Worm (Caenorhabditis elegans) whole organism, midembryonic: Measurements from ENCODE around the gene srh-19.

ENCODE experiments used
- T22C8.4 ChIP-seq: fragments of 200-800 bp; sonication (Bioruptor generic); IDR thresholded peaks from 2 replicates; pipeline ENCODE4 v1.3.6; 2022; ENCODE audit warnings: missing genetic modification characterization, missing compliant biosample characterization
- cog-1 ChIP-seq: sonication (generic microtip); optimal IDR thresholded peaks from 2 replicates; lab custom pipeline; 2016; ENCODE audit warnings: missing genetic modification characterization, missing compliant biosample characterization
- flt-1 ChIP-seq: fragments of 200-800 bp; sonication (Bioruptor generic); IDR thresholded peaks from 2 replicates; pipeline ENCODE4 v1.3.6; 2022; ENCODE audit warnings: missing genetic modification characterization, missing compliant biosample characterization
- klf-2 ChIP-seq: fragments of 200-800 bp; sonication (Bioruptor generic); conservative IDR thresholded peaks from 2 replicates; pipeline ENCODE4 v1.3.6; 2022; ENCODE audit warnings: missing genetic modification reagents, missing genetic modification characterization, missing compliant biosample characterization
- med-1 ChIP-seq: sonication (generic microtip); optimal IDR thresholded peaks from 2 replicates; lab custom pipeline; 2017; ENCODE audit warnings: missing genetic modification characterization, mild to moderate bottlenecking, missing compliant biosample characterization, antibody characterized with exemption, missing genetic modification reagents; ENCODE audit not compliant: insufficient read depth
- ref-1 ChIP-seq: fragments of 200-800 bp; sonication (Bioruptor generic); conservative IDR thresholded peaks from 2 replicates; pipeline ENCODE4 v1.3.6; 2022; ENCODE audit warnings: missing genetic modification reagents, missing genetic modification characterization, missing compliant biosample characterization
- tab-1 ChIP-seq: fragments of 200-800 bp; sonication (Bioruptor generic); IDR thresholded peaks from 2 replicates; pipeline ENCODE4 v1.3.6; 2022; ENCODE audit warnings: missing genetic modification characterization, missing compliant biosample characterization
- ztf-23 ChIP-seq: fragments of 200-800 bp; sonication (Bioruptor generic); IDR thresholded peaks from 2 replicates; pipeline ENCODE4 v1.3.6; 2022; ENCODE audit warnings: missing genetic modification reagents, missing genetic modification characterization, missing compliant biosample characterization
- ztf-29 ChIP-seq: fragments of 200-800 bp; sonication (Bioruptor generic); IDR thresholded peaks from 2 replicates; pipeline ENCODE4 v1.3.6; 2022; ENCODE audit warnings: missing genetic modification reagents, missing genetic modification characterization, missing compliant biosample characterization

Gene srh-19

DNA sequence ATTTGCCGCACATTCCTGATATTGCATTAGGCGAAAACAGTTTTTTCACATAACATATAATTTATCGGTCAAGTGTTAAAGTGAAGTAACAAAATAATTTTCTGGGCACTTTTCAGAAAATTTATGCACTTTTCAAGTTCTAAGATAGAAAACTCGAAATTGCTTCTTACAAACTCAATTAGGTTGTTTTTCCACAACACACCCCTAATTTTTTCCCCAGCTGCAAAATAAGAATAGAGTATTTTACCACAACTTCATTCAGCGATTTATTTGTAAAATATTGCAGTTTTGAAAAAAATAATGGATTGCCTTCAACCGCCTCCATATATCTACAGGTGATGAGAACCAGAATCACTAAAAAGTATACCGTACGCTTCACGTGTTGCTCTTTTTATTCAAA is at the start of gene srh-19:
Gene srh-19 (plus strand): TSS at position 301 of the 400 bp plus-strand sequence.
- TF ChIP-seq ref-1 (GFP tag; lab: Robert Waterston, UW): no peak
- TF ChIP-seq flt-1 (GFP tag; lab: Robert Waterston, UW): no peak
- no peak for TF ChIP-seq tab-1 (GFP tag; lab: Robert Waterston, UW)
- no peak for TF ChIP-seq ztf-23 (GFP tag; lab: Robert Waterston, UW)

DNA sequence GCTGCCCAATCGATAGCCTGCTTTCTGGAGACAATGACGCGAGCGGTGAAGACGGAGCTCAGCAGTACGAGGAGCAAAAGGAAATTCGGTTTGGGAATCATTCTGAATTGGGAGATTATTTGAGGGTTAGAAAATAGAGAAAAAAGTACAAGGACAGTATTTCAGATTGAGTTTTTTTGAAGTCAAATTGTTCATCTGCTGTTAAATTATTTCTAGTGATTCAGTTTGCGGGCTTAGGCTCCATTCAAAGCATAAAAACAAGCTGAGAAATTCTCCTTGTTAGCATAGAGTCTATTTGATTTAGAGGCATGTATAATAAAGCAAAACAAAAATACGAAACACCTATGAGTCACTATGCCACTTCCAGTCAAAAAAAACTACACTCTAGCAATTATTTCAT is 45.5 kb upstream of the srh-19 start, which contains the start of gene dgn-2:
Gene dgn-2 (minus strand): TSS at position 101 of the 400 bp plus-strand sequence.
- TF ChIP-seq klf-2 (GFP tag; lab: Robert Waterston, UW): no peak
- no peak for TF ChIP-seq flt-1 (GFP tag; lab: Robert Waterston, UW)
- TF ChIP-seq tab-1 (GFP tag; lab: Robert Waterston, UW): no peak
- no peak for TF ChIP-seq ref-1 (GFP tag; lab: Robert Waterston, UW)
- no peak for TF ChIP-seq cog-1 (tag; lab: Kevin White, UChicago)
- TF ChIP-seq T22C8.4: no peak
- no peak for TF ChIP-seq ztf-29 (GFP tag; lab: Robert Waterston, UW)
- no peak for TF ChIP-seq ztf-23 (GFP tag; lab: Robert Waterston, UW)
- TF ChIP-seq med-1 (GFP tag; lab: Kevin White, UChicago): no peak

DNA sequence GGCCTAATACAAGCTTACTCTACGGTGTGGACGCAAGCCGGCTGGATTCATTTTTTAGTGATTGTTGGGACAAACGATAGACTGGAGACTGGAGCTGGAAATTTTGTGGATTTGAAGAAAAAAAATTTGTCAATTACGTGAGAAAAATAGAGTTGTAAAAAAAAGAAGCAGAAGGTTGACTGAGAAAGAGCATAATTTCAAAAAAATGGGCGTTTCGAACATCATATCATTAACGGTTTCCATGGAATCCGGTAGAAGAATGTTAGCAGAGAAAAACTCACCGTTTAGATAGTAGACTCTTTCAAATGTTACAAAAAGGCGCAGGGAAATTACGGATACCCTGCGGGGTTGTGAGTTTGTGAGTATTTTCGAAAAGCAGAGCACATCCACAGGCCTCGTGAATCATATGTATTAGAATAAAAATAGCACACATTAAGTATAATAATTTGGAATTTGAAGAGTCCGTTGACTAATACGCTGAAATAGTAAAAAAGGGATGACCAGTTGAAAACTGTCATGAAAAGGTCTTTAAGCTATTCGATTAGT is 42.1 kb upstream of the srh-19 start, which contains the start of gene F56C3.7:
Gene F56C3.7 (minus strand): TSS at position 51 of the 546 bp plus-strand sequence.
- TF ChIP-seq med-1 (GFP tag; lab: Kevin White, UChicago): no peak
- no peak for TF ChIP-seq cog-1 (tag; lab: Kevin White, UChicago)
- no peak for TF ChIP-seq ztf-29 (GFP tag; lab: Robert Waterston, UW)
- no peak for TF ChIP-seq klf-2 (GFP tag; lab: Robert Waterston, UW)
- TF ChIP-seq T22C8.4: no peak
- no peak for TF ChIP-seq tab-1 (GFP tag; lab: Robert Waterston, UW)
- no peak for TF ChIP-seq ref-1 (GFP tag; lab: Robert Waterston, UW)
- TF ChIP-seq flt-1 (GFP tag; lab: Robert Waterston, UW): no peak
- no peak for TF ChIP-seq ztf-23 (GFP tag; lab: Robert Waterston, UW)

DNA sequence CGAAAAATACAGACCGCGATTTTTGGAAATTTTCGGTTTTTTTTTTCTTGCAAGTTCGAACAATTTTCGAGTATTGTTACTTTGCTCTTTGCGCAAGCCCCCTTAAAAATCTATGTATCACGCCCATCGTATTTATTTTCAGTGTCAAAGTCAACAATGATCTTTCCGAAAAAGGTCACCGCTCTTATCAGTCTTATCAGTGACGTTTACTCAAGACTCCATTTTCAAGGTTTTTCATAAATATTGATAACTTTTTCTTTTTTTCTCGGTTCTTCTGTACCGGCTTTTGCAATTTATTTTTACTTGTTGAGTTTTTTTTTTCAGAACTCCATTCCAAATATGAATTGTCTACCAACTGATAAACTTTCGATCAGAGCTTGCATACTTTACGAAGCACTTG is 41.3 kb upstream of the srh-19 start, which contains the start of gene fbxa-190:
Gene fbxa-190 (plus strand): TSS at position 325 of the 400 bp plus-strand sequence.
- TF ChIP-seq flt-1 (GFP tag; lab: Robert Waterston, UW) (no peak), cog-1 (tag; lab: Kevin White, UChicago) (no peak), T22C8.4 (no peak), ztf-23 (GFP tag; lab: Robert Waterston, UW) (no peak), klf-2 (GFP tag; lab: Robert Waterston, UW) (no peak), tab-1 (GFP tag; lab: Robert Waterston, UW) (no peak), med-1 (GFP tag; lab: Kevin White, UChicago) (no peak)

DNA sequence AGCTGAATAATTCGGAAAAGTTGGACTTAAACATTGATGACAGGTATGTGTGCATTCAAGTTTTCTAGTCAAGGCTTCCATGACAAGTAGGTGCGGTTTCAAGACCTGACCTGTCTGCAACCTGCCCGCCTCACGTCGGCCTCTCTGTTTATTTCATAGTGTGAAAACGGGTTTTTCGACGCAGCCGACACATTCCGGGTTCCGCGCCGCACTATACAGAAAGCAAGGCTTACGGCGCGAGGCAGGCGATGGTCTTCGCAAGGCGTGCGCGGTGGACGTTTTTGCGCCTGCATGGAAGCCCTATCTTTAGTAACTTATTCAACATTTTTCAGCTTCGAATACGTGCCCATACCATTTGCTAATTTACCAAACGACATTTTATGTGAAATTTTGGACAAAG is 40.5 kb upstream of the srh-19 start:
- TF ChIP-seq cog-1 (tag; lab: Kevin White, UChicago) (no peak), tab-1 (GFP tag; lab: Robert Waterston, UW) (no peak)

DNA sequence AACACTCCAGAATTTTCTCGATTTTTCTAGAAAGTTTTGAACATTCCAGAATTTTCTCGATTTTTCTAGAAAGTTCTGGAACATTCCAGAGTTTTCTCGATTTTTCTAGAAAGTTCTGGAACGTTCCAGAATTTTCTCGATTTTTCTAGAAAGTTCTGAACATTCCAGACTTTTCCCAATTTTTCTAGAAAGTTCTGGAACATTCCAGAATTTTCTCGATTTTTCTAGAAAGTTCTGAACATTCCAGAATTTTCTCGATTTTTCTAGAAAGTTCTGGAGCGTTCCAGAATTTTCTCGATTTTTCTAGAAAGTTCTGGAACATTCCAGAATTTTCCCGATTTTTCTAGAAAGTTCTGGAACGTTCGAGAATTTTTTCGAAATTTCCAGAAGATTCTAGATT is 37.9 kb upstream of the srh-19 start:
- 0 out of 2 replicates have a peak, but pooled peaks have one; percentile 26 for TF ChIP-seq klf-2 (GFP tag; lab: Robert Waterston, UW)
- TF ChIP-seq flt-1 (GFP tag; lab: Robert Waterston, UW): peak; percentile 98
- TF ChIP-seq ztf-23 (GFP tag; lab: Robert Waterston, UW): 0 out of 2 replicates have a peak, but pooled peaks have one; percentile 51
- TF ChIP-seq T22C8.4: 0 out of 2 replicates have a peak, but pooled peaks have one; percentile 29
- peak; percentile 83 for TF ChIP-seq tab-1 (GFP tag; lab: Robert Waterston, UW)
- peak; percentile 75 for TF ChIP-seq ref-1 (GFP tag; lab: Robert Waterston, UW)

DNA sequence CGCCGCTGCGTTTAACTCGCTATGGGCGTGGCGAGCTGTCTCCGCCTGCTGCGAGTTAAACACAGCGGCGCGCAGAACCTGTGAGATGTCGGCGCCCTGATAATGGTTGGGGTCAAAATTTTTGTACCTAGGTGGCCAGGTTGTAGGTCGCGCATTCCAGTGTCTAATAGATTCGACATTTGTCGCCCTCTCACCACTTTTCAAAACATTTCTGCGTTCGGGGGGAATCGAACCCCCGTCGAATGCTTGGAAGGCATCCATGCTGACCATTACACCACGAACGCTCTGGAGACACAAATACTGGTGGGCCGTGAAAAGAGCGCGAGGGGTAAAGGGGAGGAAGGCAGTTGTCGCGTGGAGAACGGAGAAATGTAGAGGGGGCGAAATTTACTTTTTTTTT is 33.6 kb upstream of the srh-19 start:
- TF ChIP-seq cog-1 (tag; lab: Kevin White, UChicago): peak; percentile 81
- peak; percentile 92 for TF ChIP-seq klf-2 (GFP tag; lab: Robert Waterston, UW)
- peak; percentile 93 for TF ChIP-seq ztf-23 (GFP tag; lab: Robert Waterston, UW)
- peak; percentile 94 for TF ChIP-seq tab-1 (GFP tag; lab: Robert Waterston, UW)
- peak; percentile 59 for TF ChIP-seq med-1 (GFP tag; lab: Kevin White, UChicago)
- TF ChIP-seq ztf-29 (GFP tag; lab: Robert Waterston, UW): peak; percentile 91
- TF ChIP-seq T22C8.4: peak; percentile 91
- TF ChIP-seq ref-1 (GFP tag; lab: Robert Waterston, UW): peak; percentile 86
- peak; percentile 94 for TF ChIP-seq flt-1 (GFP tag; lab: Robert Waterston, UW)

DNA sequence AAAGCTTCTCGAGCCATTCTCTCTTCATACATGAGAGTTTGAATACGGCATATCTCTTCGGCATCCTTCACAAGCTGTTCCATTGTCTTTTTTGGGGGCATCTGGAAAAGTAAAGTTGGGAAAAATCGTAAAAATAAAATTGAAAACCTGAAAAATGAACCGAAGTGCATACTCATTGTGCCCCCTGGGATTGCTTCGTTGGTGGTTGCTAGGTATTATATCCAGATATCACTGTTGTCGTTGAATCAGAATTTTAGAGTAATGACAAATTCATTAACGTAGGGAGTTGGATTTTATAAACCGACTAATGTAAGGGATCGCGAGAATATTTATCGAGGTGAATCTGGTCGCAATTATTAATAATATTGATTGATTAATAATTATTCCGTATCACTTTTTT is 31.4 kb upstream of the srh-19 start, which contains the start of gene F56C3.10:
Gene F56C3.10 (minus strand): TSS at position 101 of the 400 bp plus-strand sequence.
- TF ChIP-seq ztf-29 (GFP tag; lab: Robert Waterston, UW) (no peak), T22C8.4 (no peak), ztf-23 (GFP tag; lab: Robert Waterston, UW) (no peak), klf-2 (GFP tag; lab: Robert Waterston, UW) (no peak), ref-1 (GFP tag; lab: Robert Waterston, UW) (no peak), tab-1 (GFP tag; lab: Robert Waterston, UW) (no peak), cog-1 (tag; lab: Kevin White, UChicago) (no peak), flt-1 (GFP tag; lab: Robert Waterston, UW) (no peak), med-1 (GFP tag; lab: Kevin White, UChicago) (no peak)

DNA sequence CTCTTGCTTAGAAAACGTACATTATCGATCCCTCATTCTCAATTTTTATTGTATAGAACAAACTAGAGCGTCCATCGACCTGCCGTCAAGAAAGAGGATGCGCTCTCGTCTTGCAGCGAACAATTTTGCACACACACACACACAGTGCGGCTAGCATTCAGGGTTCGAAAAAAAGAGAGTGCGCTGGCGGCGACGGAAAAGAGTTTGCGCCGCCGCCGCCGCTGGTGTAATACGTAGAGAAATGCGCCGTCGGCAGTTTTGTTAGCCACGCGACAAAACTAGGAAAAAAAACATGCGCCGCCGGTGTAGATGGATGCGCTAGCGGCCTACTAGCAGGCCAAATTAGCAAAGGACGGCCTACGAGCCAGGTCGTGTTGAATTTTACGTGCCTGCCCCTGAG is 29.4 kb upstream of the srh-19 start:
- no peak for TF ChIP-seq cog-1 (tag; lab: Kevin White, UChicago)
- no peak for TF ChIP-seq ztf-23 (GFP tag; lab: Robert Waterston, UW)
- TF ChIP-seq ref-1 (GFP tag; lab: Robert Waterston, UW): no peak
- no peak for TF ChIP-seq klf-2 (GFP tag; lab: Robert Waterston, UW)
